Fruit fly (Drosophila melanogaster) whole organism, embryonic: Measurements from ENCODE around the gene CG9498.
A peak's percentile ranks its signal among the peaks of the same experiment; 100 is the strongest.

Experiments used
- Ada2b ChIP-seq: fragments of 200-800 bp; sonication (Bioruptor generic); IDR thresholded peaks from 2 replicates; pipeline ENCODE4 v1.3.6; 2022; ENCODE audit warnings: missing biosample characterization, missing genetic modification characterization
- CG11398 ChIP-seq: fragments of 200-800 bp; sonication (Bioruptor generic); optimal IDR thresholded peaks from 2 replicates; lab custom pipeline; 2016; ENCODE audit warnings: missing biosample characterization, missing genetic modification characterization
- CG11695 ChIP-seq: fragments of 200-800 bp; sonication (Bioruptor generic); IDR thresholded peaks from 3 replicates; pipeline ENCODE4 v1.3.6; 2022; ENCODE audit warnings: missing biosample characterization, missing genetic modification characterization
- CG12299 ChIP-seq: fragments of 200-800 bp; sonication (Bioruptor generic); optimal IDR thresholded peaks from 2 replicates; lab custom pipeline; 2018; ENCODE audit warnings: missing biosample characterization, mild to moderate bottlenecking, missing genetic modification characterization
- CG13287 ChIP-seq: fragments of 200-800 bp; sonication (Bioruptor generic); IDR thresholded peaks from 2 replicates; pipeline ENCODE4 v1.3.6; 2022; ENCODE audit warnings: missing biosample characterization, missing genetic modification characterization; ENCODE audit not compliant: partially characterized antibody
- CG14050 ChIP-seq: fragments of 200-800 bp; sonication (Bioruptor generic); IDR thresholded peaks from 3 replicates; pipeline ENCODE4 v1.3.6; 2022; ENCODE audit warnings: missing biosample characterization, missing genetic modification characterization
- CG15514 ChIP-seq: fragments of 200-800 bp; sonication (Bioruptor generic); optimal IDR thresholded peaks from 3 replicates; lab custom pipeline; 2017; ENCODE audit warnings: missing biosample characterization, missing genetic modification characterization, mild to moderate bottlenecking, moderate library complexity, missing genetic modification reagents
- CG15601 ChIP-seq: fragments of 200-800 bp; sonication (Bioruptor generic); optimal IDR thresholded peaks from 3 replicates; lab custom pipeline; 2019; ENCODE audit warnings: missing biosample characterization, mild to moderate bottlenecking, missing genetic modification characterization, moderate library complexity
- CG1647 ChIP-seq: fragments of 200-800 bp; sonication (Bioruptor generic); optimal IDR thresholded peaks from 3 replicates; lab custom pipeline; 2016; ENCODE audit warnings: missing biosample characterization, missing genetic modification characterization
- CG16779 ChIP-seq: fragments of 200-800 bp; sonication (Bioruptor generic); IDR thresholded peaks from 2 replicates; pipeline ENCODE4 v1.3.6; 2022; ENCODE audit warnings: missing biosample characterization, missing genetic modification characterization
- CG34376 ChIP-seq: fragments of 200-800 bp; sonication (Bioruptor generic); optimal IDR thresholded peaks from 2 replicates; lab custom pipeline; 2018; ENCODE audit warnings: missing biosample characterization, mild to moderate bottlenecking, missing genetic modification characterization
- CG7271 ChIP-seq: fragments of 200-800 bp; sonication (Bioruptor generic); optimal IDR thresholded peaks from 2 replicates; lab custom pipeline; 2018; ENCODE audit warnings: missing biosample characterization, mild to moderate bottlenecking, missing genetic modification characterization, moderate library complexity
- CG8924 ChIP-seq: fragments of 200-800 bp; optimal IDR thresholded peaks from 3 replicates; lab custom pipeline; 2019; ENCODE audit warnings: missing biosample characterization, mild to moderate bottlenecking, missing genetic modification characterization, moderate library complexity
- Deaf1 ChIP-seq: fragments of 200-800 bp; optimal IDR thresholded peaks from 3 replicates; lab custom pipeline; 2019; ENCODE audit warnings: missing biosample characterization, mild to moderate bottlenecking, missing genetic modification characterization, moderate library complexity
- Dp ChIP-seq: fragments of 200-800 bp; sonication (Bioruptor generic); optimal IDR thresholded peaks from 2 replicates; lab custom pipeline; 2018; ENCODE audit warnings: missing biosample characterization, mild to moderate bottlenecking, missing genetic modification characterization, moderate library complexity
- Ets65A ChIP-seq: fragments of 200-800 bp; sonication (Bioruptor generic); peaks from one replicate; lab custom pipeline; 2016; ENCODE audit warnings: missing biosample characterization, missing genetic modification characterization
- Ets97D ChIP-seq: fragments of 200-800 bp; sonication (Bioruptor generic); optimal IDR thresholded peaks from 3 replicates; lab custom pipeline; 2016; ENCODE audit warnings: missing biosample characterization, missing genetic modification characterization
- Hey ChIP-seq: fragments of 200-800 bp; sonication (Bioruptor generic); optimal IDR thresholded peaks from 3 replicates; lab custom pipeline; 2018; ENCODE audit warnings: missing biosample characterization, mild to moderate bottlenecking, missing genetic modification characterization
- Mad ChIP-seq: fragments of 200-800 bp; sonication (Bioruptor generic); optimal IDR thresholded peaks from 2 replicates; lab custom pipeline; 2016; ENCODE audit warnings: missing biosample characterization, missing genetic modification characterization
- Med ChIP-seq: fragments of 200-800 bp; sonication (Bioruptor generic); peaks from one replicate; lab custom pipeline; 2016; ENCODE audit warnings: missing biosample characterization, missing genetic modification characterization, mild to moderate bottlenecking, inconsistent platforms, moderate library complexity
- Usf ChIP-seq: fragments of 200-800 bp; sonication (Bioruptor generic); optimal IDR thresholded peaks from 2 replicates; lab custom pipeline; 2017; ENCODE audit warnings: missing genotype, missing biosample characterization, missing genetic modification characterization
- chinmo ChIP-seq: fragments of 200-800 bp; sonication (Bioruptor generic); IDR thresholded peaks from 4 replicates; pipeline ENCODE4 v1.3.6; 2022; ENCODE audit warnings: missing biosample characterization, missing genetic modification characterization; ENCODE audit not compliant: partially characterized antibody
- cwo ChIP-seq: fragments of 200-800 bp; sonication (Bioruptor generic); optimal IDR thresholded peaks from 3 replicates; lab custom pipeline; 2017; ENCODE audit warnings: missing biosample characterization, missing genetic modification characterization, mild to moderate bottlenecking, moderate library complexity, missing genetic modification reagents
- dpn ChIP-seq, 2 experiments: fragments of 200-800 bp; sonication (Bioruptor generic); optimal IDR thresholded peaks; 3 replicates each; lab custom pipeline; 2016; ENCODE audit warnings: missing biosample characterization in 2 of 2, missing genetic modification characterization in 2 of 2
- h ChIP-seq: fragments of >200 bp; optimal IDR thresholded peaks from 2 replicates; lab custom pipeline; 2017
- jumu ChIP-seq: fragments of 200-800 bp; sonication (Bioruptor generic); optimal IDR thresholded peaks from 3 replicates; lab custom pipeline; 2016; ENCODE audit warnings: missing biosample characterization, missing genetic modification characterization
- sens ChIP-seq: fragments of 200-800 bp; sonication (Bioruptor generic); peaks from one replicate; lab custom pipeline; 2016; ENCODE audit warnings: missing biosample characterization, missing genetic modification characterization
- shn ChIP-seq: fragments of 200-800 bp; sonication (Bioruptor generic); optimal IDR thresholded peaks from 3 replicates; lab custom pipeline; 2016; ENCODE audit warnings: missing biosample characterization, missing genetic modification characterization
- stwl ChIP-seq: fragments of 200-800 bp; sonication (Bioruptor generic); optimal IDR thresholded peaks from 3 replicates; lab custom pipeline; 2018; ENCODE audit warnings: missing biosample characterization, mild to moderate bottlenecking, missing genetic modification characterization, moderate library complexity
- sug ChIP-seq: fragments of 200-800 bp; optimal IDR thresholded peaks from 2 replicates; lab custom pipeline; 2019; ENCODE audit warnings: missing biosample characterization, mild to moderate bottlenecking, missing genetic modification characterization, moderate library complexity
- tio ChIP-seq: fragments of 200-800 bp; sonication (Bioruptor generic); optimal IDR thresholded peaks from 2 replicates; lab custom pipeline; 2017; ENCODE audit warnings: missing biosample characterization, missing genetic modification characterization, inconsistent platforms
- zfh1 ChIP-seq: fragments of 200-800 bp; sonication (Bioruptor generic); IDR thresholded peaks from 3 replicates; pipeline ENCODE4 v1.3.6; 2022; ENCODE audit warnings: missing biosample characterization, missing genetic modification characterization

Gene CG9498

dm6 chr2L:6371025-6371641, 20.3 kb upstream of the CG9498 start:
- TF ChIP-seq cwo (GFP tag; lab: Kevin White, UChicago) (peak; percentile 92), Deaf1 (tag; lab: Kevin White, UChicago) (peak; percentile 9), Mad (GFP tag; lab: Kevin White, UChicago) (no peak), CG34376 (GFP tag; lab: Kevin White, UChicago) (peak; percentile 27), sug (tag; lab: Kevin White, UChicago) (peak; percentile 74), jumu (GFP tag; lab: Kevin White, UChicago) (no peak), tio (GFP tag; lab: Kevin White, UChicago) (no peak), Med (GFP tag; lab: Kevin White, UChicago) (peak; percentile 14), CG11398 (GFP tag; lab: Kevin White, UChicago) (no peak)
- TF ChIP-seq, all 482 proteins: peak for 5

dm6 chr2L:6369286-6369685, 18.5 kb upstream of the CG9498 start:
- TF ChIP-seq sug (tag; lab: Kevin White, UChicago), result no peak
- no peak for TF ChIP-seq CG13287 (GFP tag; lab: Robert Waterston, UW)
- TF ChIP-seq, all 482 proteins: peak for 0

dm6 chr2L:6367478-6367932, 16.7 kb upstream of the CG9498 start, which contains the start of gene Nepl4:
Nepl4 (plus strand) TSS chr2L:6367882.
- TF ChIP-seq chinmo (0 out of 4 replicates have a peak, but pooled peaks have one; percentile 32), Deaf1 (tag; lab: Kevin White, UChicago) (no peak), zfh1 (no peak), h (no peak), sug (tag; lab: Kevin White, UChicago) (peak; percentile 67), Usf (GFP tag; lab: Kevin White, UChicago) (no peak), Hey (tag; lab: Kevin White, UChicago) (no peak), CG1647 (GFP tag; lab: Kevin White, UChicago) (no peak), Ada2b (GFP tag; lab: Robert Waterston, UW) (no peak), CG11695 (GFP tag; lab: Robert Waterston, UW) (no peak), Dp (GFP tag; lab: Kevin White, UChicago) (no peak), CG12299 (tag; lab: Kevin White, UChicago) (no peak), CG34376 (GFP tag; lab: Kevin White, UChicago) (peak; percentile 62), CG8924 (tag; lab: Kevin White, UChicago) (no peak), shn (no peak), cwo (GFP tag; lab: Kevin White, UChicago) (peak; percentile 39), dpn (GFP tag; optimal IDR thresholded peaks at IDR 0.05; lab: Kevin White, UChicago) (no peak)
- TF ChIP-seq, all 482 proteins: peak for 4

dm6 chr2L:6366924-6367323, 16.1 kb upstream of the CG9498 start:
- TF ChIP-seq CG16779 (GFP tag; lab: Robert Waterston, UW) (no peak), CG15514 (GFP tag; lab: Kevin White, UChicago) (peak; percentile 68), CG14050 (GFP tag; lab: Robert Waterston, UW) (no peak), sens (GFP tag; lab: Kevin White, UChicago) (peak; percentile 37), Ets97D (GFP tag; lab: Kevin White, UChicago) (peak; percentile 24), stwl (peak; percentile 20), CG7271 (tag; lab: Kevin White, UChicago) (peak; percentile 81)
- TF ChIP-seq, all 482 proteins: peak for 5

- TF ChIP-seq CG15601 (tag; lab: Kevin White, UChicago) (no peak), Ets65A (GFP tag; lab: Kevin White, UChicago) (peak; percentile 78)
Observed at dm6 chr2L:6360059-6360458, 9.2 kb upstream of the CG9498 start.
